Worm (Caenorhabditis elegans): ENCODE data around the gene K08D9.10.

ce11 chrV:3195814-3196213 lies 34.9 kb upstream of the K08D9.10 start:
- TF ChIP-seq T22C8.4 (GFP tag; IDR thresholded peaks at IDR 0.05), result no peak
- TF ChIP-seq med-1 (GFP tag; optimal IDR thresholded peaks at IDR 0.05; ENCODE audit: insufficient read depth), result no peak
- no peak for TF ChIP-seq flt-1 (GFP tag; IDR thresholded peaks at IDR 0.05)
- no peak for TF ChIP-seq ztf-29 (GFP tag; IDR thresholded peaks at IDR 0.05)

Measured in whole organism, midembryonic.